Fruit fly (Drosophila melanogaster) whole organism, embryonic: ENCODE results near the gene CG5235.
A peak's percentile ranks its signal among the peaks of the same experiment; 100 is the strongest.

Experiments used
- CG10321 ChIP-seq: fragments of 200-800 bp; sonication (Bioruptor generic); IDR thresholded peaks from 2 replicates; pipeline ENCODE4 v1.3.6; 2022; ENCODE audit warnings: missing biosample characterization, missing genetic modification characterization
- CG11085 ChIP-seq: fragments of 200-800 bp; sonication (Bioruptor generic); IDR thresholded peaks from 2 replicates; pipeline ENCODE4 v1.3.6; 2022; ENCODE audit warnings: missing biosample characterization, missing genetic modification characterization
- CG11398 ChIP-seq: fragments of 200-800 bp; sonication (Bioruptor generic); optimal IDR thresholded peaks from 2 replicates; lab custom pipeline; 2016; ENCODE audit warnings: missing biosample characterization, missing genetic modification characterization
- CG12236 ChIP-seq: fragments of 200-800 bp; sonication (Bioruptor generic); optimal IDR thresholded peaks from 2 replicates; lab custom pipeline; 2016; ENCODE audit warnings: missing biosample characterization, missing genetic modification characterization
- CG1647 ChIP-seq: fragments of 200-800 bp; sonication (Bioruptor generic); optimal IDR thresholded peaks from 3 replicates; lab custom pipeline; 2016; ENCODE audit warnings: missing biosample characterization, missing genetic modification characterization
- CG16813 ChIP-seq: fragments of 200-800 bp; sonication (Bioruptor generic); IDR thresholded peaks from 3 replicates; pipeline ENCODE4 v1.3.6; 2022; ENCODE audit warnings: missing biosample characterization, missing genetic modification characterization; ENCODE audit not compliant: partially characterized antibody
- CG17568 ChIP-seq: fragments of 200-800 bp; sonication (Bioruptor generic); optimal IDR thresholded peaks from 2 replicates; lab custom pipeline; 2018; ENCODE audit warnings: missing biosample characterization, mild to moderate bottlenecking, missing genetic modification characterization, moderate library complexity
- CG1792 ChIP-seq: fragments of 200-800 bp; sonication (Bioruptor generic); optimal IDR thresholded peaks from 2 replicates; lab custom pipeline; 2016; ENCODE audit warnings: missing biosample characterization, missing genetic modification characterization
- CG1832 ChIP-seq: fragments of 200-800 bp; sonication (Bioruptor generic); optimal IDR thresholded peaks from 2 replicates; lab custom pipeline; 2017; ENCODE audit warnings: missing biosample characterization, mild to moderate bottlenecking, missing genetic modification characterization, inconsistent platforms
- CG2199 ChIP-seq: fragments of 200-800 bp; sonication (Bioruptor generic); IDR thresholded peaks from 3 replicates; pipeline ENCODE4 v1.3.6; 2022; ENCODE audit warnings: missing biosample characterization, missing genetic modification characterization
- CG30431 ChIP-seq: fragments of 200-800 bp; sonication (Bioruptor generic); optimal IDR thresholded peaks from 2 replicates; lab custom pipeline; 2017; ENCODE audit warnings: missing biosample characterization, missing genetic modification characterization
- CG3407 ChIP-seq: fragments of 200-800 bp; sonication (Bioruptor generic); optimal IDR thresholded peaks from 2 replicates; lab custom pipeline; 2018; ENCODE audit warnings: missing biosample characterization, mild to moderate bottlenecking, missing genetic modification characterization
- CG34422 ChIP-seq: fragments of 200-800 bp; sonication (Bioruptor generic); IDR thresholded peaks from 3 replicates; pipeline ENCODE4 v1.3.6; 2022; ENCODE audit warnings: missing biosample characterization, missing genetic modification characterization
- CG4707 ChIP-seq: fragments of 200-800 bp; sonication (Bioruptor generic); optimal IDR thresholded peaks from 2 replicates; lab custom pipeline; 2018; ENCODE audit warnings: missing biosample characterization, mild to moderate bottlenecking, missing genetic modification characterization, moderate library complexity
- CG4820 ChIP-seq: fragments of 200-800 bp; sonication (Bioruptor generic); optimal IDR thresholded peaks from 3 replicates; lab custom pipeline; 2016; ENCODE audit warnings: missing biosample characterization, missing genetic modification characterization
- CG6813 ChIP-seq: fragments of 200-800 bp; sonication (Bioruptor generic); optimal IDR thresholded peaks from 2 replicates; lab custom pipeline; 2017; ENCODE audit warnings: missing biosample characterization, missing genetic modification characterization, mild to moderate bottlenecking, moderate library complexity, missing genetic modification reagents
- CG7987 ChIP-seq: fragments of 200-800 bp; sonication (Bioruptor generic); optimal IDR thresholded peaks from 2 replicates; lab custom pipeline; 2018; ENCODE audit warnings: missing biosample characterization, mild to moderate bottlenecking, missing genetic modification characterization, moderate library complexity
- Dad ChIP-seq: fragments of 200-800 bp; sonication (Bioruptor generic); optimal IDR thresholded peaks from 3 replicates; lab custom pipeline; 2016; ENCODE audit warnings: missing biosample characterization, missing genetic modification characterization
- Deaf1 ChIP-seq: fragments of 200-800 bp; optimal IDR thresholded peaks from 3 replicates; lab custom pipeline; 2019; ENCODE audit warnings: missing biosample characterization, mild to moderate bottlenecking, missing genetic modification characterization, moderate library complexity
- E2f2 ChIP-seq: fragments of 200-800 bp; sonication (Bioruptor generic); IDR thresholded peaks from 2 replicates; pipeline ENCODE4 v1.3.6; 2022; ENCODE audit warnings: missing biosample characterization, missing genetic modification characterization
- HLH54F ChIP-seq: fragments of 200-800 bp; sonication (Bioruptor generic); optimal IDR thresholded peaks from 3 replicates; lab custom pipeline; 2016; ENCODE audit warnings: missing biosample characterization, missing genetic modification characterization
- NfI ChIP-seq: fragments of 200-800 bp; sonication (Bioruptor generic); optimal IDR thresholded peaks from 3 replicates; lab custom pipeline; 2018; ENCODE audit warnings: missing biosample characterization, mild to moderate bottlenecking, missing genetic modification characterization, moderate library complexity
- ab ChIP-seq: fragments of 200-800 bp; sonication (Bioruptor generic); optimal IDR thresholded peaks from 2 replicates; lab custom pipeline; 2016; ENCODE audit warnings: missing biosample characterization, missing genetic modification characterization
- ash1 ChIP-seq: fragments of 200-800 bp; sonication (Bioruptor generic); optimal IDR thresholded peaks from 2 replicates; lab custom pipeline; 2018; ENCODE audit warnings: missing biosample characterization, mild to moderate bottlenecking, missing genetic modification characterization
- btn ChIP-seq: fragments of 200-800 bp; sonication (Bioruptor generic); optimal IDR thresholded peaks from 2 replicates; lab custom pipeline; 2016; ENCODE audit warnings: missing biosample characterization, missing genetic modification characterization
- chif ChIP-seq, 2 experiments: fragments of 200-800 bp; sonication (Bioruptor generic); optimal IDR thresholded peaks; 3 replicates each; lab custom pipeline; 2016; ENCODE audit warnings: missing biosample characterization in 2 of 2, missing genetic modification characterization in 2 of 2
- crc ChIP-seq: fragments of 200-800 bp; sonication (Bioruptor generic); optimal IDR thresholded peaks from 2 replicates; lab custom pipeline; 2016; ENCODE audit warnings: missing biosample characterization, missing genetic modification characterization
- crp ChIP-seq, 2 experiments: fragments of 200-800 bp; sonication (Bioruptor generic); optimal IDR thresholded peaks; 2 replicates in 1 of 2; 3 replicates in 1 of 2; lab custom pipeline; 2017; ENCODE audit warnings: missing biosample characterization in 2 of 2, missing genetic modification characterization in 2 of 2, mild to moderate bottlenecking in 1 of 2, moderate library complexity in 1 of 2
- dpn ChIP-seq, 2 experiments: fragments of 200-800 bp; sonication (Bioruptor generic); optimal IDR thresholded peaks; 3 replicates each; lab custom pipeline; 2016; ENCODE audit warnings: missing biosample characterization in 2 of 2, missing genetic modification characterization in 2 of 2
- exex ChIP-seq: fragments of 200-800 bp; sonication (Bioruptor generic); optimal IDR thresholded peaks from 4 replicates; lab custom pipeline; 2018; ENCODE audit warnings: missing biosample characterization, mild to moderate bottlenecking, missing genetic modification characterization, moderate library complexity
- fru ChIP-seq: fragments of >200 bp; optimal IDR thresholded peaks from 2 replicates; lab custom pipeline; 2017
- ftz-f1 ChIP-seq: fragments of 200-800 bp; sonication (Bioruptor generic); optimal IDR thresholded peaks from 2 replicates; lab custom pipeline; 2016; ENCODE audit warnings: missing biosample characterization, missing genetic modification characterization
- ham ChIP-seq: fragments of 200-800 bp; sonication (Bioruptor generic); IDR thresholded peaks from 2 replicates; pipeline ENCODE4 v1.3.6; 2022; ENCODE audit warnings: missing biosample characterization, missing genetic modification characterization
- hkb ChIP-seq, 2 experiments: fragments of 200-800 bp in 1 of 2; fragments of >200 bp in 1 of 2; sonication (Bioruptor generic) in 1 of 2; IDR thresholded peaks in 1 of 2; optimal IDR thresholded peaks in 1 of 2; 2 replicates each; pipeline versions ENCODE4 v1.3.6 to Lab custom; 2017 to 2022; ENCODE audit warnings: missing biosample characterization in 1 of 2, missing genetic modification characterization in 1 of 2
- kay ChIP-seq: fragments of 200-800 bp; sonication (Bioruptor generic); optimal IDR thresholded peaks from 2 replicates; lab custom pipeline; 2016; ENCODE audit warnings: missing biosample characterization, missing genetic modification characterization
- lbe ChIP-seq: fragments of 200-800 bp; sonication (Bioruptor generic); optimal IDR thresholded peaks from 2 replicates; lab custom pipeline; 2016; ENCODE audit warnings: missing biosample characterization, mild to moderate bottlenecking, missing genetic modification characterization
- lov ChIP-seq, 2 experiments: fragments of 200-800 bp in 1 of 2; fragments of >200 bp in 1 of 2; sonication (Bioruptor generic) in 1 of 2; IDR thresholded peaks in 1 of 2; optimal IDR thresholded peaks in 1 of 2; 2 replicates in 1 of 2; 3 replicates in 1 of 2; pipeline versions ENCODE4 v1.3.6 to Lab custom; 2017 to 2022; ENCODE audit warnings: missing biosample characterization in 1 of 2, missing genetic modification characterization in 1 of 2
- nerfin-1 ChIP-seq: fragments of 200-800 bp; sonication (Bioruptor generic); optimal IDR thresholded peaks from 3 replicates; lab custom pipeline; 2019; ENCODE audit warnings: missing biosample characterization, mild to moderate bottlenecking, missing genetic modification characterization, moderate library complexity
- oc ChIP-seq: fragments of 200-800 bp; sonication (Bioruptor generic); optimal IDR thresholded peaks from 2 replicates; lab custom pipeline; 2018; ENCODE audit warnings: missing biosample characterization, mild to moderate bottlenecking, missing genetic modification characterization, moderate library complexity
- odd ChIP-seq: fragments of 200-800 bp; sonication (Bioruptor generic); optimal IDR thresholded peaks from 2 replicates; lab custom pipeline; 2017; ENCODE audit warnings: missing biosample characterization, mild to moderate bottlenecking, missing genetic modification characterization
- pfk ChIP-seq: fragments of 200-800 bp; sonication (Bioruptor generic); optimal IDR thresholded peaks from 2 replicates; lab custom pipeline; 2018; ENCODE audit warnings: missing biosample characterization, mild to moderate bottlenecking, missing genetic modification characterization, moderate library complexity
- pnt ChIP-seq: fragments of 200-800 bp; sonication (Bioruptor generic); optimal IDR thresholded peaks from 3 replicates; lab custom pipeline; 2016; ENCODE audit warnings: missing biosample characterization, missing genetic modification characterization
- psq ChIP-seq: fragments of 200-800 bp; sonication (Bioruptor generic); optimal IDR thresholded peaks from 2 replicates; lab custom pipeline; 2017; ENCODE audit warnings: missing biosample characterization, missing genetic modification characterization
- ranshi ChIP-seq: fragments of 200-800 bp; sonication (Bioruptor generic); IDR thresholded peaks from 2 replicates; pipeline ENCODE4 v1.3.6; 2022; ENCODE audit warnings: missing biosample characterization, missing genetic modification characterization
- ro ChIP-seq: fragments of 200-800 bp; sonication (Bioruptor generic); IDR thresholded peaks from 2 replicates; pipeline ENCODE4 v1.3.6; 2022; ENCODE audit warnings: missing biosample characterization, missing genetic modification characterization
- ssp ChIP-seq: fragments of 200-800 bp; sonication (Bioruptor generic); IDR thresholded peaks from 2 replicates; pipeline ENCODE4 v1.3.6; 2022; ENCODE audit warnings: missing biosample characterization, missing genetic modification characterization
- trem ChIP-seq: fragments of 200-800 bp; optimal IDR thresholded peaks from 3 replicates; lab custom pipeline; 2019; ENCODE audit warnings: missing biosample characterization, mild to moderate bottlenecking, missing genetic modification characterization, moderate library complexity
- ttk ChIP-seq: fragments of 200-800 bp; sonication (Bioruptor generic); IDR thresholded peaks from 2 replicates; pipeline ENCODE4 v2.1.2; 2022; ENCODE audit warnings: missing biosample characterization, missing genetic modification characterization
- usp ChIP-seq: fragments of >200 bp; optimal IDR thresholded peaks from 2 replicates; lab custom pipeline; 2017; ENCODE audit warnings: missing biosample characterization, missing genetic modification characterization

The CG5235 gene

dm6 chr3L:16052145-16053025 lies 37.8 kb downstream of the CG5235 start (continued):
- TF ChIP-seq fru (lab: Kevin White, UChicago): no peak
- TF ChIP-seq hkb (optimal IDR thresholded peaks at IDR 0.05; lab: Kevin White, UChicago): no peak
- TF ChIP-seq hkb (GFP tag; IDR thresholded peaks at IDR 0.05; lab: Robert Waterston, UW): 0 out of 2 replicates have a peak, but pooled peaks have one; percentile 4
- no peak for TF ChIP-seq CG12236 (GFP tag; lab: Kevin White, UChicago)
- no peak for TF ChIP-seq CG11398 (GFP tag; lab: Kevin White, UChicago)
- TF ChIP-seq ttk (GFP tag; lab: Robert Waterston, UW): no peak
- no peak for TF ChIP-seq CG1792 (GFP tag; lab: Kevin White, UChicago)
- TF ChIP-seq ham (GFP tag; lab: Robert Waterston, UW): no peak
- peak; percentile 53 for TF ChIP-seq CG1832
- no peak for TF ChIP-seq ab (GFP tag; lab: Kevin White, UChicago)
- TF ChIP-seq E2f2 (GFP tag; lab: Robert Waterston, UW): no peak
- TF ChIP-seq chif (GFP tag; optimal IDR thresholded peaks at IDR 0.05; lab: Kevin White, UChicago): no peak
- TF ChIP-seq CG17568 (GFP tag; lab: Kevin White, UChicago): peak; percentile 16
- TF ChIP-seq CG10321 (GFP tag; lab: Robert Waterston, UW): no peak
- TF ChIP-seq CG4707 (GFP tag; lab: Kevin White, UChicago): no peak
- no peak for TF ChIP-seq exex (tag; lab: Kevin White, UChicago)
- no peak for TF ChIP-seq pnt (GFP tag; lab: Kevin White, UChicago)
- TF ChIP-seq nerfin-1 (tag; lab: Kevin White, UChicago): peak; percentile 97
- no peak for TF ChIP-seq CG30431 (GFP tag; lab: Kevin White, UChicago)
- no peak for TF ChIP-seq Dad (GFP tag; lab: Kevin White, UChicago)
- no peak for TF ChIP-seq dpn (GFP tag; optimal IDR thresholded peaks at IDR 0.05; lab: Kevin White, UChicago)
- no peak for TF ChIP-seq trem (tag; lab: Kevin White, UChicago)
- TF ChIP-seq NfI: no peak
- TF ChIP-seq ftz-f1 (GFP tag; lab: Kevin White, UChicago): no peak
- no peak; the same call in 2 of the 3 replicates for TF ChIP-seq CG2199
- no peak for TF ChIP-seq CG7987 (GFP tag; lab: Kevin White, UChicago)
- no peak for TF ChIP-seq CG3407
- TF ChIP-seq usp (GFP tag; lab: Kevin White, UChicago): no peak
- TF ChIP-seq CG34422 (GFP tag; lab: Robert Waterston, UW): no peak
- no peak for TF ChIP-seq ssp (GFP tag; lab: Robert Waterston, UW)
- no peak for TF ChIP-seq CG16813 (GFP tag; lab: Robert Waterston, UW)
- TF ChIP-seq crc (GFP tag; lab: Kevin White, UChicago): no peak
- TF ChIP-seq ranshi (GFP tag; lab: Robert Waterston, UW): no peak
- no peak for TF ChIP-seq Deaf1
- peak; percentile 45 for TF ChIP-seq CG6813
- TF ChIP-seq CG1647 (GFP tag; lab: Kevin White, UChicago): no peak
- no peak for TF ChIP-seq pfk (GFP tag; lab: Kevin White, UChicago)
- TF ChIP-seq crp (GFP tag; optimal IDR thresholded peaks at IDR 0.05; lab: Kevin White, UChicago): no peak
- no peak for TF ChIP-seq oc (tag; lab: Kevin White, UChicago)
- TF ChIP-seq psq: peak; percentile 18
- no peak for TF ChIP-seq odd (GFP tag; lab: Kevin White, UChicago)
- no peak for TF ChIP-seq kay
- TF ChIP-seq CG4820: no peak
- TF ChIP-seq btn (GFP tag; lab: Kevin White, UChicago): no peak
- TF ChIP-seq lbe (GFP tag; lab: Kevin White, UChicago): peak; percentile 51
- no peak for TF ChIP-seq HLH54F
- TF ChIP-seq CG11085 (GFP tag; lab: Robert Waterston, UW): no peak
- no peak for TF ChIP-seq lov (optimal IDR thresholded peaks at IDR 0.05; lab: Kevin White, UChicago)
- no peak for TF ChIP-seq lov (GFP tag; IDR thresholded peaks at IDR 0.05; lab: Robert Waterston, UW)
- TF ChIP-seq ash1 (GFP tag; lab: Kevin White, UChicago): no peak
- no peak for TF ChIP-seq ro (GFP tag; lab: Robert Waterston, UW)
